Worm (Caenorhabditis elegans) whole organism, late embryonic: ENCODE results near the gene aqp-8.

Experiments
- C08G9.2 ChIP-seq: sonication (generic microtip); optimal IDR thresholded peaks from 2 replicates; lab custom pipeline; 2016; ENCODE audit warnings: mild to moderate bottlenecking, missing genetic modification characterization, moderate library complexity, missing compliant biosample characterization
- F13H6.1 ChIP-seq: sonication (generic microtip); optimal IDR thresholded peaks from 2 replicates; lab custom pipeline; 2016; ENCODE audit warnings: missing genetic modification characterization, missing compliant biosample characterization
- ceh-2 ChIP-seq: sonication (generic microtip); optimal IDR thresholded peaks from 2 replicates; lab custom pipeline; 2016; ENCODE audit warnings: missing genotype, missing genetic modification characterization, missing compliant biosample characterization
- elt-2 ChIP-seq: sonication (generic microtip); optimal IDR thresholded peaks from 2 replicates; lab custom pipeline; 2016; ENCODE audit warnings: missing genetic modification reagents, missing genetic modification characterization, missing compliant biosample characterization
- ets-4 ChIP-seq: sonication (generic microtip); optimal IDR thresholded peaks from 2 replicates; lab custom pipeline; 2016; ENCODE audit warnings: missing genetic modification characterization, missing compliant biosample characterization
- hlh-6 ChIP-seq: sonication (generic microtip); optimal IDR thresholded peaks from 2 replicates; lab custom pipeline; 2016; ENCODE audit warnings: missing genotype, missing genetic modification characterization, missing compliant biosample characterization
- mec-3 ChIP-seq: sonication (generic microtip); optimal IDR thresholded peaks from 2 replicates; lab custom pipeline; 2016; ENCODE audit warnings: borderline replicate concordance, missing genetic modification characterization, missing compliant biosample characterization
- nfya-1 ChIP-seq: sonication (generic microtip); optimal IDR thresholded peaks from 2 replicates; lab custom pipeline; 2017; ENCODE audit warnings: missing genetic modification characterization, mild to moderate bottlenecking, missing compliant biosample characterization, antibody characterized with exemption, moderate library complexity
- unc-3 ChIP-seq, 2 experiments: fragments of 200-800 bp in 1 of 2; sonication (Bioruptor generic) in 1 of 2; sonication (generic microtip) in 1 of 2; conservative IDR thresholded peaks in 1 of 2; optimal IDR thresholded peaks in 1 of 2; 2 replicates each; pipeline versions ENCODE4 v1.3.6 to Lab custom; 2016 to 2022; ENCODE audit warnings: missing compliant biosample characterization in 2 of 2, missing genetic modification characterization in 2 of 2, missing genetic modification reagents in 1 of 2

ce11 chrX:4660268-4660880 is 44.4 kb downstream of the aqp-8 start, which contains the start of gene nhr-45:
- TF ChIP-seq ets-4 (tag; lab: Kevin White, UChicago) (no peak), unc-3 (GFP tag; conservative IDR thresholded peaks at IDR 0.05; lab: Robert Waterston, UW) (no peak), unc-3 (tag; optimal IDR thresholded peaks at IDR 0.05; lab: Kevin White, UChicago) (no peak), hlh-6 (tag; lab: Kevin White, UChicago) (no peak), nfya-1 (no peak), ceh-2 (tag; lab: Kevin White, UChicago) (no peak), F13H6.1 (no peak), elt-2 (no peak), mec-3 (tag; lab: Kevin White, UChicago) (no peak), C08G9.2 (tag; lab: Kevin White, UChicago) (no peak)
